Fruit fly (Drosophila melanogaster) whole organism, prepupa: ENCODE data around the gene Pdfr.

Source experiments
- Blimp-1 ChIP-seq: fragments of 200-800 bp; sonication (Bioruptor generic); optimal IDR thresholded peaks from 3 replicates; lab custom pipeline; 2017; ENCODE audit warnings: missing biosample characterization, missing genetic modification characterization, mild to moderate bottlenecking, moderate library complexity, missing genetic modification reagents
- CG10669 ChIP-seq: fragments of 200-800 bp; sonication (Bioruptor generic); optimal IDR thresholded peaks from 3 replicates; lab custom pipeline; 2018; ENCODE audit warnings: missing biosample characterization, mild to moderate bottlenecking, missing genetic modification characterization, moderate library complexity
- CG11762 ChIP-seq: fragments of 200-800 bp; sonication (Bioruptor generic); optimal IDR thresholded peaks from 3 replicates; lab custom pipeline; 2016; ENCODE audit warnings: missing biosample characterization, missing genetic modification characterization; ENCODE audit not compliant: insufficient read depth
- CG11902 ChIP-seq: fragments of 200-800 bp; sonication (Bioruptor generic); optimal IDR thresholded peaks from 3 replicates; lab custom pipeline; 2016; ENCODE audit warnings: missing biosample characterization, missing genetic modification characterization
- CG15336 ChIP-seq: fragments of 200-800 bp; sonication (Bioruptor generic); IDR thresholded peaks from 2 replicates; pipeline ENCODE4 v1.3.6; 2022; ENCODE audit warnings: missing biosample characterization, missing genetic modification characterization
- CG1621 ChIP-seq: fragments of 200-800 bp; sonication (Bioruptor generic); optimal IDR thresholded peaks from 3 replicates; lab custom pipeline; 2018; ENCODE audit warnings: missing biosample characterization, mild to moderate bottlenecking, missing genetic modification characterization
- CG16779 ChIP-seq: fragments of 200-800 bp; sonication (Bioruptor generic); optimal IDR thresholded peaks from 3 replicates; lab custom pipeline; 2017; ENCODE audit warnings: missing biosample characterization, mild to moderate bottlenecking, missing genetic modification characterization
- CG3032 ChIP-seq: fragments of 200-800 bp; optimal IDR thresholded peaks from 2 replicates; lab custom pipeline; 2019; ENCODE audit warnings: missing biosample characterization, mild to moderate bottlenecking, missing genetic modification characterization, moderate library complexity
- CG31627 ChIP-seq: fragments of 200-800 bp; sonication (Bioruptor generic); optimal IDR thresholded peaks from 3 replicates; lab custom pipeline; 2016; ENCODE audit warnings: missing biosample characterization, missing genetic modification characterization
- CG32006 ChIP-seq: fragments of 200-800 bp; sonication (Bioruptor generic); optimal IDR thresholded peaks from 3 replicates; lab custom pipeline; 2017; ENCODE audit warnings: missing biosample characterization, mild to moderate bottlenecking, missing genetic modification characterization
- CG34406 ChIP-seq: fragments of 200-800 bp; sonication (Bioruptor generic); optimal IDR thresholded peaks from 3 replicates; lab custom pipeline; 2016; ENCODE audit warnings: missing biosample characterization, missing genetic modification characterization
- CG3919 ChIP-seq: fragments of 200-800 bp; sonication (Bioruptor generic); optimal IDR thresholded peaks from 3 replicates; lab custom pipeline; 2016; ENCODE audit warnings: missing biosample characterization, missing genetic modification characterization
- CG6163 ChIP-seq: fragments of 200-800 bp; sonication (Bioruptor generic); IDR thresholded peaks from 3 replicates; pipeline ENCODE4 v1.3.6; 2022; ENCODE audit warnings: missing biosample characterization, missing genetic modification characterization
- CG6276 ChIP-seq: fragments of 200-800 bp; sonication (Bioruptor generic); optimal IDR thresholded peaks from 2 replicates; lab custom pipeline; 2017; ENCODE audit warnings: missing biosample characterization, mild to moderate bottlenecking, missing genetic modification characterization
- CG6792 ChIP-seq: fragments of 200-800 bp; sonication (Bioruptor generic); optimal IDR thresholded peaks from 3 replicates; lab custom pipeline; 2016; ENCODE audit warnings: missing biosample characterization, missing genetic modification characterization
- CG6808 ChIP-seq: fragments of 200-800 bp; sonication (Bioruptor generic); optimal IDR thresholded peaks from 3 replicates; lab custom pipeline; 2017; ENCODE audit warnings: missing biosample characterization, missing genetic modification characterization, mild to moderate bottlenecking, moderate library complexity, missing genetic modification reagents
- CG6854 ChIP-seq: fragments of 200-800 bp; sonication (Bioruptor generic); optimal IDR thresholded peaks from 2 replicates; lab custom pipeline; 2017; ENCODE audit warnings: missing biosample characterization, mild to moderate bottlenecking, missing genetic modification characterization
- CG7368 ChIP-seq: fragments of 200-800 bp; sonication (Bioruptor generic); optimal IDR thresholded peaks from 3 replicates; lab custom pipeline; 2016; ENCODE audit warnings: missing biosample characterization, missing genetic modification characterization
- CG8119 ChIP-seq: fragments of 200-800 bp; sonication (Bioruptor generic); IDR thresholded peaks from 3 replicates; pipeline ENCODE4 v1.3.6; 2022; ENCODE audit warnings: missing biosample characterization, missing genetic modification characterization
- CG8319 ChIP-seq: fragments of 200-800 bp; sonication (Bioruptor generic); optimal IDR thresholded peaks from 3 replicates; lab custom pipeline; 2016; ENCODE audit warnings: missing biosample characterization, missing genetic modification characterization
- CG8632 ChIP-seq: fragments of 200-800 bp; sonication (Bioruptor generic); optimal IDR thresholded peaks from 3 replicates; lab custom pipeline; 2016; ENCODE audit warnings: missing biosample characterization, missing genetic modification characterization
- CG9139 ChIP-seq: fragments of 200-800 bp; sonication (Bioruptor generic); optimal IDR thresholded peaks from 3 replicates; lab custom pipeline; 2017; ENCODE audit warnings: missing biosample characterization, mild to moderate bottlenecking, missing genetic modification characterization
- Eip75B ChIP-seq: fragments of 200-800 bp; sonication (Bioruptor generic); optimal IDR thresholded peaks from 3 replicates; lab custom pipeline; 2016; ENCODE audit warnings: missing biosample characterization, missing genetic modification characterization
- Eip78C ChIP-seq: fragments of 200-800 bp; sonication (Bioruptor generic); peaks from one replicate; lab custom pipeline; 2016; ENCODE audit warnings: missing biosample characterization, missing genetic modification characterization
- Eip93F ChIP-seq: fragments of 200-800 bp; sonication (Bioruptor generic); optimal IDR thresholded peaks from 2 replicates; lab custom pipeline; 2016; ENCODE audit warnings: missing biosample characterization, mild to moderate bottlenecking, missing genetic modification characterization
- Ets21C ChIP-seq: fragments of 200-800 bp; sonication (Bioruptor generic); optimal IDR thresholded peaks from 3 replicates; lab custom pipeline; 2016; ENCODE audit warnings: missing biosample characterization, missing genetic modification characterization
- Ets96B ChIP-seq: fragments of 200-800 bp; optimal IDR thresholded peaks from 2 replicates; lab custom pipeline; 2019; ENCODE audit warnings: missing biosample characterization, mild to moderate bottlenecking, missing genetic modification characterization, moderate library complexity
- Gug ChIP-seq: fragments of 200-800 bp; sonication (Bioruptor generic); IDR thresholded peaks from 2 replicates; pipeline ENCODE4 v1.3.6; 2022; ENCODE audit warnings: missing biosample characterization, missing genetic modification characterization
- Hr38 ChIP-seq: sonication (Bioruptor generic); optimal IDR thresholded peaks from 2 replicates; lab custom pipeline; 2016; ENCODE audit warnings: missing biosample characterization, missing genetic modification characterization
- Hr39 ChIP-seq: fragments of 200-800 bp; sonication (Bioruptor generic); optimal IDR thresholded peaks from 2 replicates; lab custom pipeline; 2016; ENCODE audit warnings: missing biosample characterization, missing genetic modification characterization
- Hr4 ChIP-seq: fragments of 200-800 bp; sonication (Bioruptor generic); optimal IDR thresholded peaks from 3 replicates; lab custom pipeline; 2016; ENCODE audit warnings: missing biosample characterization, missing genetic modification characterization
- Lpt ChIP-seq: fragments of 200-800 bp; sonication (Bioruptor generic); optimal IDR thresholded peaks from 3 replicates; lab custom pipeline; 2016; ENCODE audit warnings: missing biosample characterization, missing genetic modification characterization
- Met ChIP-seq: fragments of 200-800 bp; sonication (Bioruptor generic); optimal IDR thresholded peaks from 3 replicates; lab custom pipeline; 2016; ENCODE audit warnings: missing biosample characterization, missing genetic modification characterization
- OdsH ChIP-seq: fragments of 200-800 bp; sonication (Bioruptor generic); optimal IDR thresholded peaks from 3 replicates; lab custom pipeline; 2016; ENCODE audit warnings: missing biosample characterization, missing genetic modification characterization
- Sox102F ChIP-seq: fragments of 200-800 bp; sonication (Bioruptor generic); optimal IDR thresholded peaks from 2 replicates; lab custom pipeline; 2016; ENCODE audit warnings: missing biosample characterization, mild to moderate bottlenecking, missing genetic modification characterization
- Sox14 ChIP-seq: fragments of 200-800 bp; sonication (Bioruptor generic); optimal IDR thresholded peaks from 3 replicates; lab custom pipeline; 2016; ENCODE audit warnings: missing biosample characterization, missing genetic modification characterization
- Sox15 ChIP-seq: fragments of 200-800 bp; sonication (Bioruptor generic); optimal IDR thresholded peaks from 3 replicates; lab custom pipeline; 2016; ENCODE audit warnings: missing biosample characterization, missing genetic modification characterization
- cyc ChIP-seq: fragments of 200-800 bp; sonication (Bioruptor generic); optimal IDR thresholded peaks from 3 replicates; lab custom pipeline; 2016; ENCODE audit warnings: missing biosample characterization, missing genetic modification characterization
- dac ChIP-seq: fragments of 200-800 bp; sonication (Bioruptor generic); optimal IDR thresholded peaks from 2 replicates; lab custom pipeline; 2017; ENCODE audit warnings: missing biosample characterization, mild to moderate bottlenecking, missing genetic modification characterization
- dsx ChIP-seq: fragments of 200-800 bp; optimal IDR thresholded peaks from 3 replicates; lab custom pipeline; 2019; ENCODE audit warnings: missing biosample characterization, mild to moderate bottlenecking, missing genetic modification characterization, moderate library complexity; ENCODE audit not compliant: poor library complexity, severe bottlenecking
- eg ChIP-seq: fragments of 200-800 bp; sonication (Bioruptor generic); IDR thresholded peaks from 3 replicates; pipeline ENCODE4 v1.3.6; 2022; ENCODE audit warnings: missing biosample characterization, missing genetic modification characterization
- fd59A ChIP-seq: fragments of 200-800 bp; sonication (Bioruptor generic); optimal IDR thresholded peaks from 2 replicates; lab custom pipeline; 2017; ENCODE audit warnings: missing biosample characterization, mild to moderate bottlenecking, missing genetic modification characterization, missing genetic modification reagents
- fd85E ChIP-seq: fragments of 200-800 bp; sonication (Bioruptor generic); optimal IDR thresholded peaks from 3 replicates; lab custom pipeline; 2016; ENCODE audit warnings: missing biosample characterization, missing genetic modification characterization
- fkh ChIP-seq: fragments of 200-800 bp; sonication (Bioruptor generic); optimal IDR thresholded peaks from 3 replicates; lab custom pipeline; 2017; ENCODE audit warnings: missing biosample characterization, mild to moderate bottlenecking, missing genetic modification characterization, moderate library complexity
- lz ChIP-seq: fragments of 200-800 bp; sonication (Bioruptor generic); optimal IDR thresholded peaks from 3 replicates; lab custom pipeline; 2016; ENCODE audit warnings: missing biosample characterization, missing genetic modification characterization
- net ChIP-seq: fragments of 200-800 bp; sonication (Bioruptor generic); optimal IDR thresholded peaks from 3 replicates; lab custom pipeline; 2016; ENCODE audit warnings: missing biosample characterization, missing genetic modification characterization
- pdm3 ChIP-seq: fragments of 200-800 bp; sonication (Bioruptor generic); optimal IDR thresholded peaks from 3 replicates; lab custom pipeline; 2016; ENCODE audit warnings: missing biosample characterization, missing genetic modification characterization
- salr ChIP-seq, 2 experiments: fragments of 200-800 bp; sonication (Bioruptor generic); optimal IDR thresholded peaks; 3 replicates each; lab custom pipeline; 2016 to 2018; ENCODE audit warnings: missing biosample characterization in 2 of 2, missing genetic modification characterization in 2 of 2, mild to moderate bottlenecking in 1 of 2
- ss ChIP-seq, 2 experiments: fragments of 200-800 bp; sonication (Bioruptor generic); optimal IDR thresholded peaks; 2 replicates in 1 of 2; 3 replicates in 1 of 2; lab custom pipeline; 2017 to 2018; ENCODE audit warnings: mild to moderate bottlenecking in 2 of 2, missing biosample characterization in 2 of 2, missing genetic modification characterization in 2 of 2, moderate library complexity in 1 of 2
- svp ChIP-seq: fragments of 200-800 bp; sonication (Bioruptor generic); peaks from one replicate; lab custom pipeline; 2016; ENCODE audit warnings: missing biosample characterization, missing genetic modification characterization
- topi ChIP-seq: fragments of 200-800 bp; sonication (Bioruptor generic); optimal IDR thresholded peaks from 3 replicates; lab custom pipeline; 2016; ENCODE audit warnings: missing biosample characterization, missing genetic modification characterization
- vri ChIP-seq: fragments of 200-800 bp; sonication (Bioruptor generic); optimal IDR thresholded peaks from 3 replicates; lab custom pipeline; 2016; ENCODE audit warnings: missing biosample characterization, mild to moderate bottlenecking, missing genetic modification characterization

Gene Pdfr

dm6 chrX:2619651-2620050, 67.6 kb downstream of the Pdfr start, which contains the start of the genes Tsp3A and Seipin:
TSS of gene Tsp3A (minus strand) at chrX:2619738.
TSS of gene Seipin (plus strand) at chrX:2619799.
- TF ChIP-seq CG3919 (GFP tag; lab: Kevin White, UChicago): peak; percentile 87
- TF ChIP-seq Gug: peak; percentile 74
- TF ChIP-seq fd59A (GFP tag; lab: Kevin White, UChicago): peak; percentile 45
- TF ChIP-seq Eip75B: peak; percentile 82
- TF ChIP-seq OdsH (GFP tag; lab: Kevin White, UChicago): peak; percentile 75
- peak; percentile 94 for TF ChIP-seq CG6163
- TF ChIP-seq CG7368: no peak
- peak; percentile 88 for TF ChIP-seq net (GFP tag; lab: Kevin White, UChicago)
- TF ChIP-seq CG1621 (tag; lab: Kevin White, UChicago): peak; percentile 82
- TF ChIP-seq Ets21C (GFP tag; lab: Kevin White, UChicago): peak; percentile 71
- no peak for TF ChIP-seq Hr38 (GFP tag; lab: Kevin White, UChicago)
- peak; percentile 72 for TF ChIP-seq CG8632 (GFP tag; lab: Kevin White, UChicago)
- TF ChIP-seq Eip78C (GFP tag; lab: Kevin White, UChicago): peak; percentile 94
- peak; percentile 71 for TF ChIP-seq CG8319 (GFP tag; lab: Kevin White, UChicago)
- peak; percentile 78 for TF ChIP-seq CG31627
- TF ChIP-seq Sox15 (GFP tag; lab: Kevin White, UChicago): peak; percentile 60
- TF ChIP-seq dsx (GFP tag; lab: Kevin White, UChicago): peak; percentile 72
- TF ChIP-seq Sox102F (GFP tag; lab: Kevin White, UChicago): no peak
- TF ChIP-seq CG34406 (GFP tag; lab: Kevin White, UChicago): peak; percentile 73
- TF ChIP-seq eg (GFP tag; lab: Robert Waterston, UW): peak; percentile 95
- peak; percentile 79 for TF ChIP-seq CG32006 (GFP tag; lab: Kevin White, UChicago)
- peak; percentile 81 for TF ChIP-seq cyc
- peak; percentile 86 for TF ChIP-seq CG9139 (GFP tag; lab: Kevin White, UChicago)
- TF ChIP-seq salr (GFP tag; optimal IDR thresholded peaks at IDR 0.05; lab: Kevin White, UChicago): peak in 1 of 2 experiments; percentile 70
- no peak for TF ChIP-seq CG11902 (GFP tag; lab: Kevin White, UChicago)
- no peak for TF ChIP-seq fkh
- peak; percentile 90 for TF ChIP-seq Sox14 (GFP tag; lab: Kevin White, UChicago)
- TF ChIP-seq lz (GFP tag; lab: Kevin White, UChicago): peak; percentile 84
- peak; percentile 82 for TF ChIP-seq CG6808 (GFP tag; lab: Kevin White, UChicago)
- TF ChIP-seq Met (GFP tag; lab: Kevin White, UChicago): no peak
- TF ChIP-seq Lpt (GFP tag; lab: Kevin White, UChicago): peak; percentile 74
- TF ChIP-seq ss (GFP tag; optimal IDR thresholded peaks at IDR 0.05; lab: Kevin White, UChicago): peak; percentile 85 to 88
- peak; percentile 81 for TF ChIP-seq CG6792 (GFP tag; lab: Kevin White, UChicago)
- TF ChIP-seq CG15336 (GFP tag; lab: Robert Waterston, UW): peak; percentile 83
- TF ChIP-seq svp (GFP tag; lab: Kevin White, UChicago): peak; percentile 98
- TF ChIP-seq Blimp-1: no peak
- peak; percentile 45 for TF ChIP-seq fd85E (GFP tag; lab: Kevin White, UChicago)
- peak; percentile 87 for TF ChIP-seq CG16779 (tag; lab: Kevin White, UChicago)
- peak; percentile 81 for TF ChIP-seq Hr39 (GFP tag; lab: Kevin White, UChicago)
- TF ChIP-seq CG11762 (GFP tag; lab: Kevin White, UChicago): peak; percentile 75
- peak; percentile 77 for TF ChIP-seq Ets96B (tag; lab: Kevin White, UChicago)
- peak; percentile 74 for TF ChIP-seq dac (GFP tag; lab: Kevin White, UChicago)
- peak; percentile 88 for TF ChIP-seq topi (GFP tag; lab: Kevin White, UChicago)
- peak; percentile 91 for TF ChIP-seq CG6276 (GFP tag; lab: Kevin White, UChicago)
- TF ChIP-seq CG10669 (GFP tag; lab: Kevin White, UChicago): peak; percentile 80
- TF ChIP-seq CG8119 (GFP tag; lab: Robert Waterston, UW): peak; percentile 75; the same call in 2 of the 3 replicates
- no peak for TF ChIP-seq Hr4 (GFP tag; lab: Kevin White, UChicago)
- peak; percentile 93 for TF ChIP-seq vri
- TF ChIP-seq CG6854 (GFP tag; lab: Kevin White, UChicago): peak; percentile 85
- no peak for TF ChIP-seq pdm3 (GFP tag; lab: Kevin White, UChicago)
- peak; percentile 57 for TF ChIP-seq Eip93F
- TF ChIP-seq CG3032 (tag; lab: Kevin White, UChicago): peak; percentile 68
